Fruit fly (Drosophila melanogaster) whole organism, prepupa: ENCODE results near the gene CG15382.
A peak's percentile ranks its signal among the peaks of the same experiment; 100 is the strongest.

Source experiments
- Blimp-1 ChIP-seq: fragments of 200-800 bp; sonication (Bioruptor generic); optimal IDR thresholded peaks from 3 replicates; lab custom pipeline; 2017; ENCODE audit warnings: missing biosample characterization, missing genetic modification characterization, mild to moderate bottlenecking, moderate library complexity, missing genetic modification reagents
- CG10631 ChIP-seq: fragments of 200-800 bp; sonication (Bioruptor generic); optimal IDR thresholded peaks from 2 replicates; lab custom pipeline; 2016; ENCODE audit warnings: missing biosample characterization, missing genetic modification characterization
- CG10669 ChIP-seq: fragments of 200-800 bp; sonication (Bioruptor generic); optimal IDR thresholded peaks from 3 replicates; lab custom pipeline; 2018; ENCODE audit warnings: missing biosample characterization, mild to moderate bottlenecking, missing genetic modification characterization, moderate library complexity
- CG11294 ChIP-seq: fragments of 200-800 bp; sonication (Bioruptor generic); IDR thresholded peaks from 2 replicates; pipeline ENCODE4 v1.3.6; 2022; ENCODE audit warnings: missing biosample characterization, missing genetic modification characterization
- CG11762 ChIP-seq: fragments of 200-800 bp; sonication (Bioruptor generic); optimal IDR thresholded peaks from 3 replicates; lab custom pipeline; 2016; ENCODE audit warnings: missing biosample characterization, missing genetic modification characterization; ENCODE audit not compliant: insufficient read depth
- CG11902 ChIP-seq: fragments of 200-800 bp; sonication (Bioruptor generic); optimal IDR thresholded peaks from 3 replicates; lab custom pipeline; 2016; ENCODE audit warnings: missing biosample characterization, missing genetic modification characterization
- CG1621 ChIP-seq: fragments of 200-800 bp; sonication (Bioruptor generic); optimal IDR thresholded peaks from 3 replicates; lab custom pipeline; 2018; ENCODE audit warnings: missing biosample characterization, mild to moderate bottlenecking, missing genetic modification characterization
- CG3032 ChIP-seq: fragments of 200-800 bp; optimal IDR thresholded peaks from 2 replicates; lab custom pipeline; 2019; ENCODE audit warnings: missing biosample characterization, mild to moderate bottlenecking, missing genetic modification characterization, moderate library complexity
- CG32006 ChIP-seq: fragments of 200-800 bp; sonication (Bioruptor generic); optimal IDR thresholded peaks from 3 replicates; lab custom pipeline; 2017; ENCODE audit warnings: missing biosample characterization, mild to moderate bottlenecking, missing genetic modification characterization
- CG3919 ChIP-seq: fragments of 200-800 bp; sonication (Bioruptor generic); optimal IDR thresholded peaks from 3 replicates; lab custom pipeline; 2016; ENCODE audit warnings: missing biosample characterization, missing genetic modification characterization
- CG6163 ChIP-seq: fragments of 200-800 bp; sonication (Bioruptor generic); IDR thresholded peaks from 3 replicates; pipeline ENCODE4 v1.3.6; 2022; ENCODE audit warnings: missing biosample characterization, missing genetic modification characterization
- CG6276 ChIP-seq: fragments of 200-800 bp; sonication (Bioruptor generic); optimal IDR thresholded peaks from 2 replicates; lab custom pipeline; 2017; ENCODE audit warnings: missing biosample characterization, mild to moderate bottlenecking, missing genetic modification characterization
- CG6854 ChIP-seq: fragments of 200-800 bp; sonication (Bioruptor generic); optimal IDR thresholded peaks from 2 replicates; lab custom pipeline; 2017; ENCODE audit warnings: missing biosample characterization, mild to moderate bottlenecking, missing genetic modification characterization
- CG7368 ChIP-seq: fragments of 200-800 bp; sonication (Bioruptor generic); optimal IDR thresholded peaks from 3 replicates; lab custom pipeline; 2016; ENCODE audit warnings: missing biosample characterization, missing genetic modification characterization
- CG8632 ChIP-seq: fragments of 200-800 bp; sonication (Bioruptor generic); optimal IDR thresholded peaks from 3 replicates; lab custom pipeline; 2016; ENCODE audit warnings: missing biosample characterization, missing genetic modification characterization
- CG9139 ChIP-seq: fragments of 200-800 bp; sonication (Bioruptor generic); optimal IDR thresholded peaks from 3 replicates; lab custom pipeline; 2017; ENCODE audit warnings: missing biosample characterization, mild to moderate bottlenecking, missing genetic modification characterization
- Eip75B ChIP-seq: fragments of 200-800 bp; sonication (Bioruptor generic); optimal IDR thresholded peaks from 3 replicates; lab custom pipeline; 2016; ENCODE audit warnings: missing biosample characterization, missing genetic modification characterization
- Eip78C ChIP-seq: fragments of 200-800 bp; sonication (Bioruptor generic); peaks from one replicate; lab custom pipeline; 2016; ENCODE audit warnings: missing biosample characterization, missing genetic modification characterization
- Eip93F ChIP-seq: fragments of 200-800 bp; sonication (Bioruptor generic); optimal IDR thresholded peaks from 2 replicates; lab custom pipeline; 2016; ENCODE audit warnings: missing biosample characterization, mild to moderate bottlenecking, missing genetic modification characterization
- Ets21C ChIP-seq: fragments of 200-800 bp; sonication (Bioruptor generic); optimal IDR thresholded peaks from 3 replicates; lab custom pipeline; 2016; ENCODE audit warnings: missing biosample characterization, missing genetic modification characterization
- Ets96B ChIP-seq: fragments of 200-800 bp; optimal IDR thresholded peaks from 2 replicates; lab custom pipeline; 2019; ENCODE audit warnings: missing biosample characterization, mild to moderate bottlenecking, missing genetic modification characterization, moderate library complexity
- Gug ChIP-seq: fragments of 200-800 bp; sonication (Bioruptor generic); IDR thresholded peaks from 2 replicates; pipeline ENCODE4 v1.3.6; 2022; ENCODE audit warnings: missing biosample characterization, missing genetic modification characterization
- Hr38 ChIP-seq: sonication (Bioruptor generic); optimal IDR thresholded peaks from 2 replicates; lab custom pipeline; 2016; ENCODE audit warnings: missing biosample characterization, missing genetic modification characterization
- Lpt ChIP-seq: fragments of 200-800 bp; sonication (Bioruptor generic); optimal IDR thresholded peaks from 3 replicates; lab custom pipeline; 2016; ENCODE audit warnings: missing biosample characterization, missing genetic modification characterization
- Met ChIP-seq: fragments of 200-800 bp; sonication (Bioruptor generic); optimal IDR thresholded peaks from 3 replicates; lab custom pipeline; 2016; ENCODE audit warnings: missing biosample characterization, missing genetic modification characterization
- Smox ChIP-seq: fragments of 200-800 bp; sonication (Bioruptor generic); optimal IDR thresholded peaks from 3 replicates; lab custom pipeline; 2016; ENCODE audit warnings: missing biosample characterization, missing genetic modification characterization
- Sox14 ChIP-seq: fragments of 200-800 bp; sonication (Bioruptor generic); optimal IDR thresholded peaks from 3 replicates; lab custom pipeline; 2016; ENCODE audit warnings: missing biosample characterization, missing genetic modification characterization
- achi ChIP-seq: fragments of 200-800 bp; sonication (Bioruptor generic); optimal IDR thresholded peaks from 3 replicates; lab custom pipeline; 2016; ENCODE audit warnings: missing biosample characterization, missing genetic modification characterization
- acj6 ChIP-seq: fragments of 200-800 bp; sonication (Bioruptor generic); optimal IDR thresholded peaks from 3 replicates; lab custom pipeline; 2016; ENCODE audit warnings: missing biosample characterization, missing genetic modification characterization
- cyc ChIP-seq: fragments of 200-800 bp; sonication (Bioruptor generic); optimal IDR thresholded peaks from 3 replicates; lab custom pipeline; 2016; ENCODE audit warnings: missing biosample characterization, missing genetic modification characterization
- dac ChIP-seq: fragments of 200-800 bp; sonication (Bioruptor generic); optimal IDR thresholded peaks from 2 replicates; lab custom pipeline; 2017; ENCODE audit warnings: missing biosample characterization, mild to moderate bottlenecking, missing genetic modification characterization
- dsx ChIP-seq: fragments of 200-800 bp; optimal IDR thresholded peaks from 3 replicates; lab custom pipeline; 2019; ENCODE audit warnings: missing biosample characterization, mild to moderate bottlenecking, missing genetic modification characterization, moderate library complexity; ENCODE audit not compliant: poor library complexity, severe bottlenecking
- eg ChIP-seq: fragments of 200-800 bp; sonication (Bioruptor generic); IDR thresholded peaks from 3 replicates; pipeline ENCODE4 v1.3.6; 2022; ENCODE audit warnings: missing biosample characterization, missing genetic modification characterization
- esn ChIP-seq: fragments of 200-800 bp; sonication (Bioruptor generic); optimal IDR thresholded peaks from 2 replicates; lab custom pipeline; 2016; ENCODE audit warnings: missing biosample characterization, mild to moderate bottlenecking, missing genetic modification characterization, moderate library complexity
- fd59A ChIP-seq: fragments of 200-800 bp; sonication (Bioruptor generic); optimal IDR thresholded peaks from 2 replicates; lab custom pipeline; 2017; ENCODE audit warnings: missing biosample characterization, mild to moderate bottlenecking, missing genetic modification characterization, missing genetic modification reagents
- fd85E ChIP-seq: fragments of 200-800 bp; sonication (Bioruptor generic); optimal IDR thresholded peaks from 3 replicates; lab custom pipeline; 2016; ENCODE audit warnings: missing biosample characterization, missing genetic modification characterization
- fkh ChIP-seq: fragments of 200-800 bp; sonication (Bioruptor generic); optimal IDR thresholded peaks from 3 replicates; lab custom pipeline; 2017; ENCODE audit warnings: missing biosample characterization, mild to moderate bottlenecking, missing genetic modification characterization, moderate library complexity
- lz ChIP-seq: fragments of 200-800 bp; sonication (Bioruptor generic); optimal IDR thresholded peaks from 3 replicates; lab custom pipeline; 2016; ENCODE audit warnings: missing biosample characterization, missing genetic modification characterization
- net ChIP-seq: fragments of 200-800 bp; sonication (Bioruptor generic); optimal IDR thresholded peaks from 3 replicates; lab custom pipeline; 2016; ENCODE audit warnings: missing biosample characterization, missing genetic modification characterization
- pdm3 ChIP-seq: fragments of 200-800 bp; sonication (Bioruptor generic); optimal IDR thresholded peaks from 3 replicates; lab custom pipeline; 2016; ENCODE audit warnings: missing biosample characterization, missing genetic modification characterization
- salr ChIP-seq, 2 experiments: fragments of 200-800 bp; sonication (Bioruptor generic); optimal IDR thresholded peaks; 3 replicates each; lab custom pipeline; 2016 to 2018; ENCODE audit warnings: missing biosample characterization in 2 of 2, missing genetic modification characterization in 2 of 2, mild to moderate bottlenecking in 1 of 2
- spab ChIP-seq: fragments of 200-800 bp; sonication (Bioruptor generic); optimal IDR thresholded peaks from 2 replicates; lab custom pipeline; 2017; ENCODE audit warnings: missing biosample characterization, mild to moderate bottlenecking, missing genetic modification characterization, missing genetic modification reagents
- ss ChIP-seq, 2 experiments: fragments of 200-800 bp; sonication (Bioruptor generic); optimal IDR thresholded peaks; 2 replicates in 1 of 2; 3 replicates in 1 of 2; lab custom pipeline; 2017 to 2018; ENCODE audit warnings: mild to moderate bottlenecking in 2 of 2, missing biosample characterization in 2 of 2, missing genetic modification characterization in 2 of 2, moderate library complexity in 1 of 2
- svp ChIP-seq: fragments of 200-800 bp; sonication (Bioruptor generic); peaks from one replicate; lab custom pipeline; 2016; ENCODE audit warnings: missing biosample characterization, missing genetic modification characterization
- topi ChIP-seq: fragments of 200-800 bp; sonication (Bioruptor generic); optimal IDR thresholded peaks from 3 replicates; lab custom pipeline; 2016; ENCODE audit warnings: missing biosample characterization, missing genetic modification characterization
- vri ChIP-seq: fragments of 200-800 bp; sonication (Bioruptor generic); optimal IDR thresholded peaks from 3 replicates; lab custom pipeline; 2016; ENCODE audit warnings: missing biosample characterization, mild to moderate bottlenecking, missing genetic modification characterization

Gene CG15382

DNA sequence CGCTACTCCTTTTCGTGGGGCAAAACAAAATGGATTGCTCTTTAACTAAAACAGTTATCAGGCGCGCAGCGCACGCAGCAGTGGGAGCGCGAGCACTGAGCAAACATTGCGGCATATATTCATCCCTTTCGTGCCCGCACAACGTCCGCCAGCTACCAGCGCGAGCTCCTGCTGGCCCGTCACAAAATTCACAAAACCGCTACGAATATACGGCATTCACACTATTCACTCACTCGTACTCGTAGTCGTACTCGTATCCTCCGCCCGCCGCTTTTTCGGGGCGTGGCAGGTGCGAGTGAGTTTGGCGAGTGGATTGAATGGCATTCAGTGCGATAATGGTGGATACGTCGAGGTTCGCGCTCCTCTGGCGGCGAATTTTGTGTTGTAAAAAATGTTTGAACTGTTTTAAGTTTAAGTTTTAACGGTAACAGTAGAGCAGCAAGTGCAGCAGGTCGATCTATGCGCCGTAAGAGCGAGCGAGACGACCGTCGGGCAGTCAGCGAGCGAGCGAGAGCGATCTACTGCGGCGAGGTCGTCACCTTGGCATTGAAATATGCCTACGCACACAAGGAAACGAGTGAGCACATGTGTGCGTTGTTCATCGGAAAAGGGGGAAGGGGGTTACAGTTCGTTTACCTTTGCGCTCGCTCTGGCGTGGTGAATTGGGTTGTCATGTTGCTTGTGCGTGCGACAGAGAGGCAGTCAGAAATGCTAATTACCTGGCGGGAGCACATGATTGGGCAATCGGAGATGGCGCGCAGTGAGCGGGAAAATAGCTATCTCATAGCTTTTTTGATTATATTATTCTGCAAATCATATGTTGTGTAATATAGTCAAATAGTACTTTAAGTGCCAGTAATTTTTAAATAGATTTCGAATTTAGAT is 41.3 kb downstream of the CG15382 start (continued):
- TF ChIP-seq net, result peak; percentile 47
- peak; percentile 52 for TF ChIP-seq esn (GFP tag; lab: Kevin White, UChicago)
- TF ChIP-seq Hr38 (GFP tag; lab: Kevin White, UChicago), result no peak
- peak; percentile 30 for TF ChIP-seq CG11762 (GFP tag; lab: Kevin White, UChicago)
- TF ChIP-seq Eip78C, result peak; percentile 80
- TF ChIP-seq CG3919 (GFP tag; lab: Kevin White, UChicago), result peak; percentile 32
- TF ChIP-seq vri (GFP tag; lab: Kevin White, UChicago), result peak; percentile 96
- TF ChIP-seq Met, result peak; percentile 74
- TF ChIP-seq spab (GFP tag; lab: Kevin White, UChicago), result no peak
- peak; percentile 100 for TF ChIP-seq svp (GFP tag; lab: Kevin White, UChicago)
- TF ChIP-seq fd85E, result no peak
- peak; percentile 63 for TF ChIP-seq Smox (GFP tag; lab: Kevin White, UChicago)
- TF ChIP-seq Ets21C (GFP tag; lab: Kevin White, UChicago), result peak; percentile 52
- TF ChIP-seq CG8632, result peak; percentile 7
- peak; percentile 84 for TF ChIP-seq Eip75B (GFP tag; lab: Kevin White, UChicago)
- TF ChIP-seq CG6276 (GFP tag; lab: Kevin White, UChicago), result peak; percentile 21
- peak; percentile 67 for TF ChIP-seq CG9139 (GFP tag; lab: Kevin White, UChicago)
- peak; percentile 93 for TF ChIP-seq CG1621 (tag; lab: Kevin White, UChicago)
- TF ChIP-seq CG11902, result no peak
- peak; percentile 61 for TF ChIP-seq lz (GFP tag; lab: Kevin White, UChicago)
- TF ChIP-seq CG7368 (GFP tag; lab: Kevin White, UChicago), result no peak
- peak; percentile 0 for TF ChIP-seq fd59A (GFP tag; lab: Kevin White, UChicago)
- peak; percentile 43 for TF ChIP-seq CG6854

dm6 chr2L:2197475-2198118 is 42.0 kb downstream of the CG15382 start, which contains the start of gene COX7AL2:
COX7AL2 (minus strand) TSS chr2L:2197912.
- no peak for TF ChIP-seq CG11294 (GFP tag; lab: Robert Waterston, UW)
- no peak for TF ChIP-seq Hr38 (GFP tag; lab: Kevin White, UChicago)
- TF ChIP-seq acj6 (GFP tag; lab: Kevin White, UChicago), result no peak
- TF ChIP-seq eg, result no peak
- no peak for TF ChIP-seq CG6854
- no peak for TF ChIP-seq spab (GFP tag; lab: Kevin White, UChicago)
- peak; percentile 3 for TF ChIP-seq CG32006
- TF ChIP-seq Eip93F (GFP tag; lab: Kevin White, UChicago), result no peak
- no peak for TF ChIP-seq Ets96B (tag; lab: Kevin White, UChicago)
- TF ChIP-seq CG9139 (GFP tag; lab: Kevin White, UChicago), result no peak
- peak in 1 of 2 experiments; percentile 36 for TF ChIP-seq salr (GFP tag; optimal IDR thresholded peaks at IDR 0.05; lab: Kevin White, UChicago)
- no peak for TF ChIP-seq dsx (GFP tag; lab: Kevin White, UChicago)
- no peak for TF ChIP-seq ss (GFP tag; optimal IDR thresholded peaks at IDR 0.05; lab: Kevin White, UChicago)
- no peak for TF ChIP-seq vri (GFP tag; lab: Kevin White, UChicago)
- TF ChIP-seq Eip75B (GFP tag; lab: Kevin White, UChicago), result no peak
- no peak for TF ChIP-seq Sox14
- no peak for TF ChIP-seq cyc (GFP tag; lab: Kevin White, UChicago)
- TF ChIP-seq Eip78C, result no peak
- TF ChIP-seq CG10631 (GFP tag; lab: Kevin White, UChicago), result peak; percentile 26
- no peak for TF ChIP-seq Gug (GFP tag; lab: Robert Waterston, UW)
- TF ChIP-seq CG11762 (GFP tag; lab: Kevin White, UChicago), result no peak
- TF ChIP-seq CG10669 (GFP tag; lab: Kevin White, UChicago), result no peak
- no peak for TF ChIP-seq CG6163 (GFP tag; lab: Robert Waterston, UW)
- no peak for TF ChIP-seq CG3032 (tag; lab: Kevin White, UChicago)
- peak; percentile 22 for TF ChIP-seq achi
- peak; percentile 48 for TF ChIP-seq CG6276 (GFP tag; lab: Kevin White, UChicago)
- no peak for TF ChIP-seq Lpt (GFP tag; lab: Kevin White, UChicago)
- TF ChIP-seq CG11902, result no peak
- TF ChIP-seq pdm3 (GFP tag; lab: Kevin White, UChicago), result no peak
- no peak for TF ChIP-seq Blimp-1 (GFP tag; lab: Kevin White, UChicago)
- peak; percentile 61 for TF ChIP-seq fkh
- TF ChIP-seq topi, result no peak
- no peak for TF ChIP-seq dac (GFP tag; lab: Kevin White, UChicago)
